Fruit fly (Drosophila melanogaster): ENCODE data around the gene Ack.
A peak's percentile ranks its signal among the peaks of the same experiment; 100 is the strongest.

dm6 chr3L:4092705-4093257 lies 15.2 kb upstream of the Ack start, which contains the start of gene CG14990:
- TF ChIP-seq CG8478 (optimal IDR thresholded peaks at IDR 0.05) (no peak), CTCF (optimal IDR thresholded peaks at IDR 0.05) (peak in 1 of 2 experiments; percentile 44)

Data from S2 (cell line).